Worm (Caenorhabditis elegans) whole organism, L1 larva: ENCODE data around the gene din-1.

Experiments
- Y116A8C.19 ChIP-seq: sonication (generic microtip); optimal IDR thresholded peaks from 2 replicates; lab custom pipeline; 2016; ENCODE audit warnings: missing compliant biosample characterization, missing genetic modification characterization, borderline replicate concordance
- alr-1 ChIP-seq: fragments of 200-800 bp; sonication (Bioruptor generic); optimal IDR thresholded peaks from 2 replicates; lab custom pipeline; 2018; ENCODE audit warnings: borderline replicate concordance, mild to moderate bottlenecking, missing genetic modification characterization, missing compliant biosample characterization
- ceh-88 ChIP-seq: fragments of 200-800 bp; sonication (Bioruptor generic); IDR thresholded peaks from 2 replicates; pipeline ENCODE4 v1.3.6; 2022; ENCODE audit warnings: missing genetic modification characterization, missing compliant biosample characterization
- ceh-90 ChIP-seq: sonication (generic microtip); optimal IDR thresholded peaks from 2 replicates; lab custom pipeline; 2016; ENCODE audit warnings: missing genetic modification characterization, missing compliant biosample characterization
- ces-1 ChIP-seq: fragments of 150-350 bp; optimal IDR thresholded peaks from 2 replicates; lab custom pipeline; 2014; ENCODE audit warnings: missing biosample characterization, missing genetic modification reagents, missing genetic modification characterization
- efl-1 ChIP-seq, 4 experiments: fragments of 150-350 bp; optimal IDR thresholded peaks in 3 of 4; peaks in 1 of 4; 1 replicate in 1 of 4; 2 replicates in 3 of 4; lab custom pipeline; 2014; ENCODE audit warnings: missing biosample characterization in 2 of 4, missing genetic modification characterization in 2 of 4, missing genetic modification reagents in 2 of 4
- efl-3 ChIP-seq: fragments of 200-800 bp; sonication (Bioruptor generic); optimal IDR thresholded peaks from 2 replicates; lab custom pipeline; 2018; ENCODE audit warnings: mild to moderate bottlenecking, missing genetic modification characterization, missing compliant biosample characterization
- egl-27 ChIP-seq, 2 experiments: fragments of 150-350 bp in 1 of 2; sonication (generic microtip); optimal IDR thresholded peaks; 3 replicates each; lab custom pipeline; 2017 to 2018; ENCODE audit warnings: missing biosample characterization in 2 of 2, missing genetic modification characterization in 2 of 2, missing genetic modification reagents in 2 of 2
- elt-2 ChIP-seq: sonication (generic microtip); optimal IDR thresholded peaks from 2 replicates; lab custom pipeline; 2016; ENCODE audit warnings: missing genetic modification characterization, mild to moderate bottlenecking, inconsistent platforms, missing compliant biosample characterization, missing genetic modification reagents
- elt-3 ChIP-seq, 6 experiments: fragments of 150-350 bp in 1 of 6; sonication (generic microtip); optimal IDR thresholded peaks; 2 replicates each; lab custom pipeline; 2017 to 2018; ENCODE audit warnings: missing biosample characterization in 6 of 6, missing genetic modification characterization in 6 of 6, inconsistent platforms in 1 of 6
- ets-5 ChIP-seq: fragments of 200-800 bp; sonication (Bioruptor generic); IDR thresholded peaks from 2 replicates; pipeline ENCODE4 v1.3.6; 2022; ENCODE audit warnings: missing genetic modification characterization, missing compliant biosample characterization
- fkh-4 ChIP-seq: sonication (generic microtip); optimal IDR thresholded peaks from 2 replicates; lab custom pipeline; 2016; ENCODE audit warnings: missing compliant biosample characterization, missing genetic modification characterization, borderline replicate concordance
- grh-1 ChIP-seq: fragments of 200-800 bp; sonication (Bioruptor generic); IDR thresholded peaks from 2 replicates; pipeline ENCODE4 v1.3.6; 2022; ENCODE audit warnings: missing genetic modification reagents, missing genetic modification characterization, missing compliant biosample characterization
- irx-1 ChIP-seq: sonication (generic microtip); optimal IDR thresholded peaks from 2 replicates; lab custom pipeline; 2016; ENCODE audit warnings: missing genetic modification characterization, missing compliant biosample characterization
- lin-14 ChIP-seq: fragments of 200-800 bp; sonication (Bioruptor generic); optimal IDR thresholded peaks from 2 replicates; lab custom pipeline; 2018; ENCODE audit warnings: mild to moderate bottlenecking, missing genetic modification characterization, moderate library complexity, missing compliant biosample characterization
- lin-15B ChIP-seq: fragments of 150-350 bp; sonication (generic microtip); optimal IDR thresholded peaks from 3 replicates; lab custom pipeline; 2014; ENCODE audit warnings: missing biosample characterization, missing genetic modification characterization
- lin-35 ChIP-seq, 2 experiments: fragments of 150-350 bp; optimal IDR thresholded peaks; 2 replicates each; lab custom pipeline; 2014; ENCODE audit warnings: missing biosample characterization in 2 of 2, missing genetic modification characterization in 2 of 2, missing genetic modification reagents in 2 of 2
- lir-3 ChIP-seq: sonication (generic microtip); optimal IDR thresholded peaks from 2 replicates; lab custom pipeline; 2016; ENCODE audit warnings: mild to moderate bottlenecking, missing genetic modification characterization, moderate library complexity, missing compliant biosample characterization; ENCODE audit not compliant: poor library complexity
- lsy-2 ChIP-seq, 2 experiments: fragments of 150-350 bp; optimal IDR thresholded peaks; 2 replicates each; lab custom pipeline; 2014; ENCODE audit warnings: missing biosample characterization in 2 of 2, missing genetic modification characterization in 2 of 2
- mep-1 ChIP-seq: fragments of 150-350 bp; optimal IDR thresholded peaks from 2 replicates; lab custom pipeline; 2014; ENCODE audit warnings: missing biosample characterization, missing genetic modification characterization
- nhr-12 ChIP-seq: sonication (generic microtip); optimal IDR thresholded peaks from 2 replicates; lab custom pipeline; 2017; ENCODE audit warnings: missing biosample characterization, missing genetic modification characterization
- nhr-20 ChIP-seq: sonication (generic microtip); optimal IDR thresholded peaks from 2 replicates; lab custom pipeline; 2016; ENCODE audit warnings: mild to moderate bottlenecking, missing genetic modification characterization, missing compliant biosample characterization
- nhr-28 ChIP-seq: fragments of 150-350 bp; optimal IDR thresholded peaks from 2 replicates; lab custom pipeline; 2014; ENCODE audit warnings: missing biosample characterization, missing genetic modification characterization
- nhr-71 ChIP-seq: sonication (generic microtip); optimal IDR thresholded peaks from 2 replicates; lab custom pipeline; 2016; ENCODE audit warnings: mild to moderate bottlenecking, missing genetic modification characterization, moderate library complexity, missing compliant biosample characterization
- nhr-76 ChIP-seq: sonication (generic microtip); optimal IDR thresholded peaks from 2 replicates; lab custom pipeline; 2017; ENCODE audit warnings: missing biosample characterization, missing genetic modification characterization
- nhr-85 ChIP-seq: sonication (generic microtip); peaks from one replicate; lab custom pipeline; 2016; ENCODE audit warnings: missing genetic modification characterization, inconsistent platforms, missing compliant biosample characterization
- nhr-90 ChIP-seq: sonication (generic microtip); optimal IDR thresholded peaks from 2 replicates; lab custom pipeline; 2016; ENCODE audit warnings: mild to moderate bottlenecking, missing genetic modification characterization, missing compliant biosample characterization; ENCODE audit not compliant: poor library complexity
- pqm-1 ChIP-seq: sonication (generic microtip); optimal IDR thresholded peaks from 3 replicates; lab custom pipeline; 2017; ENCODE audit warnings: missing biosample characterization, missing genetic modification characterization
- snu-23 ChIP-seq: sonication (generic microtip); optimal IDR thresholded peaks from 2 replicates; lab custom pipeline; 2016; ENCODE audit warnings: missing genetic modification characterization, missing compliant biosample characterization
- sptf-1 ChIP-seq: fragments of 150-350 bp; optimal IDR thresholded peaks from 2 replicates; lab custom pipeline; 2014; ENCODE audit warnings: missing biosample characterization, missing genetic modification characterization
- sup-37 ChIP-seq: fragments of 200-800 bp; sonication (Bioruptor generic); optimal IDR thresholded peaks from 2 replicates; lab custom pipeline; 2018; ENCODE audit warnings: mild to moderate bottlenecking, missing genetic modification characterization, missing compliant biosample characterization
- swsn-7 ChIP-seq: sonication (generic microtip); optimal IDR thresholded peaks from 2 replicates; lab custom pipeline; 2016; ENCODE audit warnings: missing genetic modification characterization, missing compliant biosample characterization
- unc-130 ChIP-seq: fragments of 150-350 bp; optimal IDR thresholded peaks from 2 replicates; lab custom pipeline; 2017; ENCODE audit warnings: missing biosample characterization, missing genetic modification characterization, inconsistent platforms
- unc-30 ChIP-seq: sonication (generic microtip); optimal IDR thresholded peaks from 2 replicates; lab custom pipeline; 2017; ENCODE audit warnings: missing biosample characterization, missing genetic modification characterization
- unc-86 ChIP-seq: sonication (generic microtip); optimal IDR thresholded peaks from 2 replicates; lab custom pipeline; 2016; ENCODE audit warnings: missing genetic modification characterization, missing compliant biosample characterization
- vab-15 ChIP-seq: sonication (generic microtip); optimal IDR thresholded peaks from 2 replicates; lab custom pipeline; 2017; ENCODE audit warnings: missing genotype, mild to moderate bottlenecking, missing genetic modification characterization, missing compliant biosample characterization
- xbp-1 ChIP-seq: sonication (generic microtip); optimal IDR thresholded peaks from 2 replicates; lab custom pipeline; 2016; ENCODE audit warnings: missing genetic modification characterization, missing compliant biosample characterization
- zip-4 ChIP-seq: fragments of 200-800 bp; sonication (Bioruptor generic); optimal IDR thresholded peaks from 2 replicates; lab custom pipeline; 2018; ENCODE audit warnings: mild to moderate bottlenecking, missing genetic modification characterization, moderate library complexity, missing compliant biosample characterization
- ztf-11 ChIP-seq, 2 experiments: sonication (generic microtip); optimal IDR thresholded peaks; 2 replicates each; lab custom pipeline; 2016 to 2017; ENCODE audit warnings: missing genetic modification characterization in 2 of 2, missing biosample characterization in 1 of 2, missing compliant biosample characterization in 1 of 2

din-1 gene

ce11 chrII:11658854-11659253 is 25.4 kb upstream of the din-1 start:
- TF ChIP-seq unc-30 (no peak), fkh-4 (tag; lab: Kevin White, UChicago) (peak; percentile 38)

- TF ChIP-seq lsy-2 (tag; optimal IDR thresholded peaks at IDR 0.05; lab: Kevin White, UChicago), result no peak
- no peak for TF ChIP-seq zip-4 (GFP tag; lab: Kevin White, UChicago)
- TF ChIP-seq ceh-88 (GFP tag; lab: Robert Waterston, UW), result no peak
- no peak for TF ChIP-seq ces-1 (GFP tag; lab: Kevin White, UChicago)
- TF ChIP-seq nhr-20 (tag; lab: Kevin White, UChicago), result peak; percentile 23
- peak; percentile 57 for TF ChIP-seq nhr-85 (tag; lab: Kevin White, UChicago)
- TF ChIP-seq nhr-71, result no peak
- no peak for TF ChIP-seq xbp-1
- TF ChIP-seq sptf-1 (tag; lab: Kevin White, UChicago), result no peak
- TF ChIP-seq ets-5 (GFP tag; lab: Robert Waterston, UW), result no peak
- no peak for TF ChIP-seq sup-37 (GFP tag; lab: Kevin White, UChicago)
- TF ChIP-seq lin-15B, result no peak
- TF ChIP-seq ceh-90 (tag; lab: Kevin White, UChicago), result no peak
- TF ChIP-seq elt-2 (tag; lab: Kevin White, UChicago), result no peak
- no peak for TF ChIP-seq irx-1 (tag; lab: Kevin White, UChicago)
- TF ChIP-seq vab-15 (tag; lab: Kevin White, UChicago), result no peak
- no peak for TF ChIP-seq swsn-7 (tag; lab: Kevin White, UChicago)
- no peak for TF ChIP-seq egl-27 (tag; optimal IDR thresholded peaks at IDR 0.05; lab: Kevin White, UChicago)
- TF ChIP-seq lin-35 (GFP tag; optimal IDR thresholded peaks at IDR 0.05; lab: Kevin White, UChicago), result no peak
- no peak for TF ChIP-seq Y116A8C.19 (tag; lab: Kevin White, UChicago)
- no peak for TF ChIP-seq alr-1 (tag; lab: Kevin White, UChicago)
- peak; percentile 39; the same call in 1 of the 2 replicates for TF ChIP-seq grh-1 (GFP tag; lab: Robert Waterston, UW)
- TF ChIP-seq mep-1 (tag; lab: Kevin White, UChicago), result no peak
- TF ChIP-seq lin-14 (GFP tag; lab: Kevin White, UChicago), result peak; percentile 45
- peak; percentile 0 for TF ChIP-seq unc-130
- TF ChIP-seq ztf-11 (tag; optimal IDR thresholded peaks at IDR 0.05; lab: Kevin White, UChicago), result no peak
- peak in 4 of 6 experiments; percentile 17 to 40 (median 27) for TF ChIP-seq elt-3 (tag; optimal IDR thresholded peaks at IDR 0.05; lab: Kevin White, UChicago)
- no peak for TF ChIP-seq fkh-4 (tag; lab: Kevin White, UChicago)
- TF ChIP-seq efl-1 (optimal IDR thresholded peaks at IDR 0.05; lab: Kevin White, UChicago), result no peak
- TF ChIP-seq efl-1 (GFP tag; optimal IDR thresholded peaks at IDR 0.05 in 1 of 2; lab: Kevin White, UChicago), result no peak
- no peak for TF ChIP-seq unc-86 (tag; lab: Kevin White, UChicago)
- TF ChIP-seq nhr-28, result no peak
- no peak for TF ChIP-seq lir-3 (tag; lab: Kevin White, UChicago)
- TF ChIP-seq pqm-1, result no peak
- TF ChIP-seq nhr-76 (tag; lab: Kevin White, UChicago), result no peak
- TF ChIP-seq efl-3 (GFP tag; lab: Kevin White, UChicago), result no peak
- TF ChIP-seq nhr-90, result no peak
- TF ChIP-seq snu-23 (GFP tag; lab: Kevin White, UChicago), result no peak
- no peak for TF ChIP-seq nhr-12 (tag; lab: Kevin White, UChicago)
- TF ChIP-seq, all 84 proteins: peak for 6
Observed at ce11 chrII:11657079-11657478, 23.7 kb upstream of the din-1 start, which contains the start of gene nep-1. TSS of gene nep-1 (minus strand) at chrII:11657179.
